1 worm cellular context compared by ENCODE assay signal in the genomic region with DNA sequence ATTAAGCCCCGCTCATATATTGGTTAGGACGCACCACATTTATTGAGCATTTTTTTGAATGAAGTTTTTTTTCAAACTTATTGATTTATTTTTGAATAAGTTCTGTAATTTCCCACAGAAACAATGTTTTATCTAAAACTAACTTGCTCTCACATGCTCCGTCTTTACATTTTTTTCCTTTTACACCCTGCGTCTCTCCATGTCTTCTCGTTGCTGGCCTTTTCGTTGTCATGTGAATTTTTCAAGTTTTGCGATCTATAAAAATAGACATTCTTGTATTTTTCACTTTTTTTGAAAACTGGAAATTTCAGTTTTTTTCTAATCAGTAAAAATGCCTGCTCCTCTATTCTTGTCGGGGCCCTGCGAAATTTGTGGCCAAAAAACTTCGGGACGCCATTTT.
TF ChIP-seq lines count a peak whose summit lies in the region.

Gene nhr-134 (plus strand): TSS at position 312 of the 400 bp plus-strand sequence.

TF ChIP-seq in whole organism, L2 larva, 48 proteins besides CTCF, POLR2A, EP300 and RAD21 (continued from another document):
- TF ChIP-seq sma-3 (GFP tag; optimal IDR thresholded peaks at IDR 0.05; lab: Kevin White, UChicago) (no peak), peb-1 (tag; optimal IDR thresholded peaks at IDR 0.05; lab: Kevin White, UChicago) (no peak)
TF ChIP-seq in whole organism, L2 larva: peak in this region for 3.
